Worm (Caenorhabditis elegans) whole organism, L3 larva: ENCODE data around the gene tni-3.

Experiments used
- nhr-76 ChIP-seq: fragments of 150-350 bp; sonication (generic microtip); optimal IDR thresholded peaks from 5 replicates; lab custom pipeline; 2014; ENCODE audit warnings: missing biosample characterization, missing genetic modification characterization
- nhr-77 ChIP-seq: fragments of 150-350 bp; optimal IDR thresholded peaks from 2 replicates; lab custom pipeline; 2014; ENCODE audit warnings: missing biosample characterization, missing genetic modification characterization
- unc-39 ChIP-seq: sonication (generic microtip); optimal IDR thresholded peaks from 4 replicates; lab custom pipeline; 2017; ENCODE audit warnings: missing biosample characterization, missing genetic modification characterization
- unc-62 ChIP-seq: fragments of 150-350 bp; sonication (generic microtip); optimal IDR thresholded peaks from 4 replicates; lab custom pipeline; 2014; ENCODE audit warnings: missing biosample characterization, missing genetic modification reagents, missing genetic modification characterization
- ztf-11 ChIP-seq: fragments of 150-350 bp; optimal IDR thresholded peaks from 2 replicates; lab custom pipeline; 2014; ENCODE audit warnings: missing biosample characterization, missing genetic modification characterization

DNA sequence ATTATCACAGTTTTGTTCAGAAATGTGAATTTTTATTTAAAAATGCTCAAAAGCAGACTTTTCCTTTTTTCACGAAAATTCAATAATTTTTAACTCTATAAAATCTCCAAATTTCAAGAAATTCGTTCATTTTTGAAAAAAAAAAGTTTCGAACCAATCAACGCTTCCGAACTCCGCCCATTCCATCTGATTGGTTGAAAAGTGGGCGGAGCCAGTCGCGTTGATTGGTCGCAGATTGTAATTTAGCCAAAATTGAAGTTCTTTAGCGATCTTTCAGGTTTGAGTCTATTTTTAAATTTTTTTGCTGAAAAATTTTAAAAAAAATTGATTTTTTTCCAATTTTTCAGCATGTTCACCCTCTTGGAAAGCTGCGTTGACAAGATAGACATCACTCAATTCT, 22.6 kb downstream of the tni-3 start:
- TF ChIP-seq ztf-11 (tag; lab: Kevin White, UChicago) (no peak), unc-39 (no peak), unc-62 (GFP tag; lab: Kevin White, UChicago) (no peak), nhr-76 (tag; lab: Kevin White, UChicago) (no peak), nhr-77 (tag; lab: Kevin White, UChicago) (no peak)
